Worm (Caenorhabditis elegans): ENCODE measurements around the gene Y116A8C.30.

ce11 chrIV:17131035-17131595 is 27.6 kb upstream of the Y116A8C.30 start, which contains the start of the genes Y116A8C.37 and Y116A8C.38:
- TF ChIP-seq skn-1 (tag; optimal IDR thresholded peaks at IDR 0.05) (no peak), jun-1 (tag; optimal IDR thresholded peaks at IDR 0.05) (no peak), nhr-77 (tag; optimal IDR thresholded peaks at IDR 0.05) (no peak), nhr-12 (tag; optimal IDR thresholded peaks at IDR 0.05) (no peak), nhr-25 (tag; optimal IDR thresholded peaks at IDR 0.05) (no peak), ama-1 (optimal IDR thresholded peaks at IDR 0.05) (no peak), nhr-28 (tag; optimal IDR thresholded peaks at IDR 0.05) (no peak), nhr-43 (tag; optimal IDR thresholded peaks at IDR 0.05; ENCODE audit: poor library complexity, severe bottlenecking) (no peak), aly-2 (tag; optimal IDR thresholded peaks at IDR 0.05) (no peak), nhr-237 (tag; optimal IDR thresholded peaks at IDR 0.05) (no peak), lin-15B (tag; optimal IDR thresholded peaks at IDR 0.05) (no peak), unc-62 (GFP tag; optimal IDR thresholded peaks at IDR 0.05) (no peak)
